Worm (Caenorhabditis elegans) whole organism, late embryonic: Measurements from ENCODE around the gene ZK1037.6.

Experiments
- Y22D7AL.16 ChIP-seq: sonication (generic microtip); optimal IDR thresholded peaks from 2 replicates; lab custom pipeline; 2016; ENCODE audit warnings: missing genetic modification characterization, missing compliant biosample characterization
- dmd-4 ChIP-seq: sonication (generic microtip); optimal IDR thresholded peaks from 2 replicates; lab custom pipeline; 2016; ENCODE audit warnings: borderline replicate concordance, missing genetic modification characterization, missing compliant biosample characterization
- eyg-1 ChIP-seq: sonication (generic microtip); optimal IDR thresholded peaks from 2 replicates; lab custom pipeline; 2016; ENCODE audit warnings: missing genotype, missing genetic modification characterization, missing compliant biosample characterization
- fkh-10 ChIP-seq: fragments of 150-350 bp; optimal IDR thresholded peaks from 2 replicates; lab custom pipeline; 2014; ENCODE audit warnings: missing biosample characterization, missing genetic modification reagents, missing genetic modification characterization
- pha-2 ChIP-seq: sonication (generic microtip); optimal IDR thresholded peaks from 2 replicates; lab custom pipeline; 2017; ENCODE audit warnings: mild to moderate bottlenecking, missing genetic modification characterization, missing compliant biosample characterization
- pha-4 ChIP-seq: fragments of 150-350 bp; optimal IDR thresholded peaks from 2 replicates; lab custom pipeline; 2018; ENCODE audit warnings: missing biosample characterization, missing genetic modification reagents, missing genetic modification characterization
- pqm-1 ChIP-seq: sonication (generic microtip); optimal IDR thresholded peaks from 2 replicates; lab custom pipeline; 2016; ENCODE audit warnings: missing genetic modification characterization, missing compliant biosample characterization
- unc-55 ChIP-seq: sonication (generic microtip); optimal IDR thresholded peaks from 2 replicates; lab custom pipeline; 2017; ENCODE audit warnings: missing biosample characterization, missing genetic modification reagents, missing genetic modification characterization

DNA sequence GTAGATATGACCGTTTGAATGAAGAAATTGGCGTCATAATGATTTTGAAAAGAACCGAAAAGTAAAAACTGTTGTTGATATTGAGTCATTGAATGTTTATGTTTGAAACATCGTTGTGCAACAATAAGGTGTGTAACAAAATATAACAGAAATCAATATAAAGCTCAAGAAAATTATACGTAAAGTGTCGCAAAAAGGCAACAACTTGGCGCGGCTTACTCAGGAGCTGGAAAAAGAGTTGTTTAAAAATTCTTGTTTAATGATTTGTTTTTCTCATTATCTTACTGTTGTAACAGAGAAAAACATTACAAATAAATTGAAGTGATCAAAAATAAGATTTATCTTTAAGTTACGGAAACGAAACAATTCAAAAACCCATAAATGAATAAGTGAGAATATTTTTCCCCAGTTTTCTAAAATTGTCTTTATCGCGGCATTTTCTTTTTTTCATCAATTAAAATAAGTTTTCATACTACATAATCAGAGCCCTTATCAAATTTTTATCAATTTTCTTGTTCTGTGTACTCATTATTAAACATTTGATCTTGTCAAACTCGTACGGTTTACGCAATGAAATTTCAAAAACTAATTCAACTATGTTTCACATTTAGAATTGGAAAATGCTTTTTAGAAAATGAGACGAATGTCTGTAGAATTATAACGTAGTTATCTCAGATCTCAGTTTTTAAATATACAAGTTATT lies at the start of gene ZK1037.6:
- no peak for TF ChIP-seq dmd-4 (tag; lab: Kevin White, UChicago)
- no peak for TF ChIP-seq pha-4 (tag; lab: Kevin White, UChicago)
- TF ChIP-seq pqm-1 (tag; lab: Kevin White, UChicago) = no peak
- no peak for TF ChIP-seq fkh-10
- TF ChIP-seq Y22D7AL.16 (tag; lab: Kevin White, UChicago) = no peak
- TF ChIP-seq unc-55 (GFP tag; lab: Kevin White, UChicago) = no peak
- no peak for TF ChIP-seq pha-2 (tag; lab: Kevin White, UChicago)
- TF ChIP-seq eyg-1 (tag; lab: Kevin White, UChicago) = no peak
